Worm (Caenorhabditis elegans): ENCODE data around the gene pph-1.

pph-1 gene

ce11 chrV:10754050-10754449 is 51.7 kb downstream of the pph-1 start, which contains the start of gene F28H7.7:
Gene F28H7.7 (minus strand): TSS chrV:10754150.
- TF ChIP-seq elt-1 (tag; optimal IDR thresholded peaks at IDR 0.05) (no peak), nhr-43 (tag; optimal IDR thresholded peaks at IDR 0.05; ENCODE audit: poor library complexity, severe bottlenecking) (no peak), ceh-28 (tag; optimal IDR thresholded peaks at IDR 0.05) (no peak), mdl-1 (tag; optimal IDR thresholded peaks at IDR 0.05) (no peak), nhr-76 (tag; optimal IDR thresholded peaks at IDR 0.05) (no peak), nhr-77 (tag; optimal IDR thresholded peaks at IDR 0.05) (no peak), egl-5 (tag; optimal IDR thresholded peaks at IDR 0.05) (no peak), snpc-4 (tag; optimal IDR thresholded peaks at IDR 0.05) (no peak), egl-27 (tag; optimal IDR thresholded peaks at IDR 0.05) (no peak), tbx-2 (tag; optimal IDR thresholded peaks at IDR 0.05) (no peak), zag-1 (tag; optimal IDR thresholded peaks at IDR 0.05) (no peak), pha-4 (tag; optimal IDR thresholded peaks at IDR 0.05) (no peak), nhr-28 (tag; optimal IDR thresholded peaks at IDR 0.05) (no peak), unc-62 (GFP tag; optimal IDR thresholded peaks at IDR 0.05) (no peak), ama-1 (optimal IDR thresholded peaks at IDR 0.05) (no peak), lin-15B (tag; optimal IDR thresholded peaks at IDR 0.05) (no peak), nhr-23 (tag; optimal IDR thresholded peaks at IDR 0.05) (no peak)

All from whole organism, L3 larva.